Fruit fly (Drosophila melanogaster): ENCODE data around the gene Taf1.

Gene Taf1

dm6 chr3R:6646740-6647139 is at the start of gene Taf1 (continued):
- TF ChIP-seq ind (GFP tag; optimal IDR thresholded peaks at IDR 0.05) (no peak), pita (GFP tag; optimal IDR thresholded peaks at IDR 0.05) (peak; percentile 85), CG14710 (tag; optimal IDR thresholded peaks at IDR 0.05) (peak; percentile 67), E2f2 (GFP tag; IDR thresholded peaks at IDR 0.05) (0 out of 2 replicates have a peak, but pooled peaks have one; percentile 21), Med (GFP tag) (peak; percentile 79), CG15696 (tag; optimal IDR thresholded peaks at IDR 0.05) (no peak), CG18011 (GFP tag; optimal IDR thresholded peaks at IDR 0.05) (no peak), CG33213 (GFP tag; optimal IDR thresholded peaks at IDR 0.05) (peak; percentile 66), ems (GFP tag; optimal IDR thresholded peaks at IDR 0.05) (no peak), CG17328 (GFP tag; IDR thresholded peaks at IDR 0.05) (no peak), CG4854 (GFP tag; optimal IDR thresholded peaks at IDR 0.05) (no peak), ato (GFP tag; IDR thresholded peaks at IDR 0.05; ENCODE audit: partially characterized antibody) (0 out of 2 replicates have a peak, but pooled peaks have one; percentile 32), ash1 (GFP tag; optimal IDR thresholded peaks at IDR 0.05) (no peak), Sry-δ (GFP tag; optimal IDR thresholded peaks at IDR 0.05) (peak; percentile 44), CG8478 (optimal IDR thresholded peaks at IDR 0.05) (no peak), GATAe (GFP tag; conservative IDR thresholded peaks at IDR 0.05) (peak; percentile 72; the same call in 1 of the 2 replicates), hkb (optimal IDR thresholded peaks at IDR 0.05) (no peak), hkb (GFP tag; IDR thresholded peaks at IDR 0.05) (0 out of 2 replicates have a peak, but pooled peaks have one; percentile 9), maf-S (GFP tag; optimal IDR thresholded peaks at IDR 0.05) (peak; percentile 8), aop (GFP tag; IDR thresholded peaks at IDR 0.05) (no peak), MBD-R2 (GFP tag; IDR thresholded peaks at IDR 0.05) (peak; percentile 95)

dm6 chr3R:6597922-6598321 is 48.8 kb upstream of the Taf1 start, which contains the start of gene CG1138:
Gene CG1138, minus strand, starts transcription at chr3R:6598022.
- TF ChIP-seq CG32532 (GFP tag; IDR thresholded peaks at IDR 0.05): no peak
- TF ChIP-seq CG17359 (tag; optimal IDR thresholded peaks at IDR 0.05): no peak
- no peak for TF ChIP-seq CG12659 (GFP tag; optimal IDR thresholded peaks at IDR 0.05)
- no peak for TF ChIP-seq CG5180 (GFP tag; optimal IDR thresholded peaks at IDR 0.05)
- no peak for TF ChIP-seq emc (GFP tag; optimal IDR thresholded peaks at IDR 0.05)
- no peak for TF ChIP-seq br (optimal IDR thresholded peaks at IDR 0.05)
- no peak for TF ChIP-seq CG18476 (GFP tag; optimal IDR thresholded peaks at IDR 0.05)
- no peak for TF ChIP-seq Atf3 (GFP tag; optimal IDR thresholded peaks at IDR 0.05)
- TF ChIP-seq CG7963 (GFP tag; IDR thresholded peaks at IDR 0.05; ENCODE audit: partially characterized antibody): no peak
- no peak for TF ChIP-seq Dad (GFP tag; optimal IDR thresholded peaks at IDR 0.05)
- TF ChIP-seq CG8281 (tag; optimal IDR thresholded peaks at IDR 0.05): no peak
- no peak for TF ChIP-seq CG10209 (GFP tag; optimal IDR thresholded peaks at IDR 0.05)
- no peak for TF ChIP-seq Sox102F (GFP tag; optimal IDR thresholded peaks at IDR 0.05)
- no peak for TF ChIP-seq dpn (GFP tag; optimal IDR thresholded peaks at IDR 0.05)
- no peak for TF ChIP-seq esg (GFP tag; conservative IDR thresholded peaks at IDR 0.05)
- no peak for TF ChIP-seq CG10366 (GFP tag; IDR thresholded peaks at IDR 0.05)
- TF ChIP-seq CG16815 (GFP tag; optimal IDR thresholded peaks at IDR 0.05): no peak
- no peak for TF ChIP-seq CG17385 (GFP tag; optimal IDR thresholded peaks at IDR 0.05)

dm6 chr3R:6600942-6601341 is 45.7 kb upstream of the Taf1 start, which contains the start of gene CG31482:
Gene CG31482, plus strand, starts transcription at chr3R:6601242.
- no peak for TF ChIP-seq HmgZ (tag; optimal IDR thresholded peaks at IDR 0.05)
- no peak for TF ChIP-seq NFAT (GFP tag; IDR thresholded peaks at IDR 0.05)
- no peak for TF ChIP-seq ara (GFP tag; IDR thresholded peaks at IDR 0.05)
- TF ChIP-seq h (optimal IDR thresholded peaks at IDR 0.05): no peak
- no peak for TF ChIP-seq chn (GFP tag; optimal IDR thresholded peaks at IDR 0.05)
- TF ChIP-seq BEAF-32 (GFP tag; optimal IDR thresholded peaks at IDR 0.05): no peak
- TF ChIP-seq Atf3 (GFP tag; optimal IDR thresholded peaks at IDR 0.05): no peak
- TF ChIP-seq CG12236 (GFP tag; optimal IDR thresholded peaks at IDR 0.05): no peak
- no peak for TF ChIP-seq CG18262 (tag; optimal IDR thresholded peaks at IDR 0.05)
- no peak for TF ChIP-seq YL-1 (GFP tag; optimal IDR thresholded peaks at IDR 0.05)
- no peak for TF ChIP-seq CrebB (tag; optimal IDR thresholded peaks at IDR 0.05)
- no peak for TF ChIP-seq CG15073 (GFP tag; optimal IDR thresholded peaks at IDR 0.05)
- TF ChIP-seq CG5953 (GFP tag; IDR thresholded peaks at IDR 0.05): no peak

Measured in whole organism, embryonic.